Fruit fly (Drosophila melanogaster): ENCODE results near the gene CG33303.

CG33303 gene

dm6 chr2L:10413251-10414127 is 37.9 kb upstream of the CG33303 start, which contains the start of the genes CG5355 and Klp31E (continued):
- TF ChIP-seq exex (tag; optimal IDR thresholded peaks at IDR 0.05) (peak; percentile 46), CG4328 (GFP tag; optimal IDR thresholded peaks at IDR 0.05) (peak; percentile 69), CG15011 (GFP tag; optimal IDR thresholded peaks at IDR 0.05) (no peak), tup (GFP tag; optimal IDR thresholded peaks at IDR 0.05) (no peak), scrt (GFP tag; optimal IDR thresholded peaks at IDR 0.05) (peak; percentile 63), inv (GFP tag; IDR thresholded peaks at IDR 0.05; ENCODE audit: partially characterized antibody) (peak; percentile 57), CG17802 (tag; optimal IDR thresholded peaks at IDR 0.05) (peak; percentile 94), CG12942 (GFP tag; optimal IDR thresholded peaks at IDR 0.05) (peak; percentile 42), usp (GFP tag; optimal IDR thresholded peaks at IDR 0.05) (no peak), B-H1 (GFP tag; IDR thresholded peaks at IDR 0.05) (0 out of 3 replicates have a peak, but pooled peaks have one; percentile 45), hth (optimal IDR thresholded peaks at IDR 0.05) (no peak), sr (GFP tag; IDR thresholded peaks at IDR 0.05) (no peak), CG8765 (GFP tag; IDR thresholded peaks at IDR 0.05) (no peak), CG4707 (GFP tag; optimal IDR thresholded peaks at IDR 0.05) (no peak), zfh1 (GFP tag; IDR thresholded peaks at IDR 0.05) (peak; percentile 57; the same call in 2 of the 3 replicates), unc-4 (GFP tag; IDR thresholded peaks at IDR 0.05; ENCODE audit: partially characterized antibody) (peak; percentile 65), Ptx1 (GFP tag; IDR thresholded peaks at IDR 0.05) (peak; percentile 71), CG4820 (GFP tag; optimal IDR thresholded peaks at IDR 0.05) (peak; percentile 43), dan (GFP tag; IDR thresholded peaks at IDR 0.05) (no peak), Dbx (GFP tag; IDR thresholded peaks at IDR 0.05) (peak; percentile 58; the same call in 1 of the 3 replicates), Dfd (GFP tag; optimal IDR thresholded peaks at IDR 0.05) (no peak), CG7786 (GFP tag; optimal IDR thresholded peaks at IDR 0.05) (peak; percentile 43), bigmax (GFP tag; optimal IDR thresholded peaks at IDR 0.05) (no peak), D (optimal IDR thresholded peaks at IDR 0.05) (no peak), D (GFP tag; optimal IDR thresholded peaks at IDR 0.05) (peak; percentile 66), HmgZ (tag; optimal IDR thresholded peaks at IDR 0.05) (peak; percentile 25), CG34422 (GFP tag; IDR thresholded peaks at IDR 0.05) (peak; percentile 18; the same call in 1 of the 3 replicates), PHDP (tag; optimal IDR thresholded peaks at IDR 0.05) (peak; percentile 56), peb (GFP tag; IDR thresholded peaks at IDR 0.05) (no peak), CG16815 (GFP tag; optimal IDR thresholded peaks at IDR 0.05) (peak; percentile 64), CG9727 (GFP tag; optimal IDR thresholded peaks at IDR 0.05) (peak; percentile 87), CG8478 (optimal IDR thresholded peaks at IDR 0.05) (no peak), Hmx (GFP tag; optimal IDR thresholded peaks at IDR 0.05) (no peak), nmo (GFP tag; optimal IDR thresholded peaks at IDR 0.05) (peak; percentile 87), org-1 (GFP tag; optimal IDR thresholded peaks at IDR 0.05) (no peak), fd64A (GFP tag; optimal IDR thresholded peaks at IDR 0.05) (no peak), dm (GFP tag; optimal IDR thresholded peaks at IDR 0.05) (peak; percentile 18), Oli (tag; optimal IDR thresholded peaks at IDR 0.05) (peak; percentile 75), Hr3 (GFP tag; optimal IDR thresholded peaks at IDR 0.05) (peak; percentile 71), D19B (GFP tag; optimal IDR thresholded peaks at IDR 0.05) (peak; percentile 38), eve (GFP tag; optimal IDR thresholded peaks at IDR 0.05) (no peak), CG9932 (GFP tag; IDR thresholded peaks at IDR 0.05) (peak; percentile 60), vvl (GFP tag; IDR thresholded peaks at IDR 0.05) (peak; percentile 62), CG13287 (GFP tag; IDR thresholded peaks at IDR 0.05; ENCODE audit: partially characterized antibody) (peak; percentile 75), p53 (GFP tag; optimal IDR thresholded peaks at IDR 0.05) (no peak), chinmo (GFP tag; IDR thresholded peaks at IDR 0.05; ENCODE audit: partially characterized antibody) (peak; percentile 70; the same call in 1 of the 4 replicates), CG9797 (GFP tag; optimal IDR thresholded peaks at IDR 0.05) (peak; percentile 34), CG13123 (GFP tag; optimal IDR thresholded peaks at IDR 0.05) (peak; percentile 2), Dp (GFP tag; optimal IDR thresholded peaks at IDR 0.05) (no peak), CG6791 (GFP tag; IDR thresholded peaks at IDR 0.05; ENCODE audit: partially characterized antibody) (peak; percentile 57; the same call in 1 of the 3 replicates)

All from whole organism, embryonic.